Fruit fly (Drosophila melanogaster) whole organism, prepupa: ENCODE data around the gene CG42342.
A peak's percentile ranks its signal among the peaks of the same experiment; 100 is the strongest.

Experiments used
- Blimp-1 ChIP-seq: fragments of 200-800 bp; sonication (Bioruptor generic); optimal IDR thresholded peaks from 3 replicates; lab custom pipeline; 2017; ENCODE audit warnings: missing biosample characterization, missing genetic modification characterization, mild to moderate bottlenecking, moderate library complexity, missing genetic modification reagents
- CG10669 ChIP-seq: fragments of 200-800 bp; sonication (Bioruptor generic); optimal IDR thresholded peaks from 3 replicates; lab custom pipeline; 2018; ENCODE audit warnings: missing biosample characterization, mild to moderate bottlenecking, missing genetic modification characterization, moderate library complexity
- CG11294 ChIP-seq: fragments of 200-800 bp; sonication (Bioruptor generic); IDR thresholded peaks from 2 replicates; pipeline ENCODE4 v1.3.6; 2022; ENCODE audit warnings: missing biosample characterization, missing genetic modification characterization
- CG11762 ChIP-seq: fragments of 200-800 bp; sonication (Bioruptor generic); optimal IDR thresholded peaks from 3 replicates; lab custom pipeline; 2016; ENCODE audit warnings: missing biosample characterization, missing genetic modification characterization; ENCODE audit not compliant: insufficient read depth
- CG11902 ChIP-seq: fragments of 200-800 bp; sonication (Bioruptor generic); optimal IDR thresholded peaks from 3 replicates; lab custom pipeline; 2016; ENCODE audit warnings: missing biosample characterization, missing genetic modification characterization
- CG15336 ChIP-seq: fragments of 200-800 bp; sonication (Bioruptor generic); IDR thresholded peaks from 2 replicates; pipeline ENCODE4 v1.3.6; 2022; ENCODE audit warnings: missing biosample characterization, missing genetic modification characterization
- CG16779 ChIP-seq: fragments of 200-800 bp; sonication (Bioruptor generic); optimal IDR thresholded peaks from 3 replicates; lab custom pipeline; 2017; ENCODE audit warnings: missing biosample characterization, mild to moderate bottlenecking, missing genetic modification characterization
- CG3032 ChIP-seq: fragments of 200-800 bp; optimal IDR thresholded peaks from 2 replicates; lab custom pipeline; 2019; ENCODE audit warnings: missing biosample characterization, mild to moderate bottlenecking, missing genetic modification characterization, moderate library complexity
- CG31627 ChIP-seq: fragments of 200-800 bp; sonication (Bioruptor generic); optimal IDR thresholded peaks from 3 replicates; lab custom pipeline; 2016; ENCODE audit warnings: missing biosample characterization, missing genetic modification characterization
- CG32006 ChIP-seq: fragments of 200-800 bp; sonication (Bioruptor generic); optimal IDR thresholded peaks from 3 replicates; lab custom pipeline; 2017; ENCODE audit warnings: missing biosample characterization, mild to moderate bottlenecking, missing genetic modification characterization
- CG34406 ChIP-seq: fragments of 200-800 bp; sonication (Bioruptor generic); optimal IDR thresholded peaks from 3 replicates; lab custom pipeline; 2016; ENCODE audit warnings: missing biosample characterization, missing genetic modification characterization
- CG4318 ChIP-seq: fragments of 200-800 bp; sonication (Bioruptor generic); optimal IDR thresholded peaks from 3 replicates; lab custom pipeline; 2017; ENCODE audit warnings: missing biosample characterization, mild to moderate bottlenecking, missing genetic modification characterization
- CG6276 ChIP-seq: fragments of 200-800 bp; sonication (Bioruptor generic); optimal IDR thresholded peaks from 2 replicates; lab custom pipeline; 2017; ENCODE audit warnings: missing biosample characterization, mild to moderate bottlenecking, missing genetic modification characterization
- CG6808 ChIP-seq: fragments of 200-800 bp; sonication (Bioruptor generic); optimal IDR thresholded peaks from 3 replicates; lab custom pipeline; 2017; ENCODE audit warnings: missing biosample characterization, missing genetic modification characterization, mild to moderate bottlenecking, moderate library complexity, missing genetic modification reagents
- CG6854 ChIP-seq: fragments of 200-800 bp; sonication (Bioruptor generic); optimal IDR thresholded peaks from 2 replicates; lab custom pipeline; 2017; ENCODE audit warnings: missing biosample characterization, mild to moderate bottlenecking, missing genetic modification characterization
- CG7368 ChIP-seq: fragments of 200-800 bp; sonication (Bioruptor generic); optimal IDR thresholded peaks from 3 replicates; lab custom pipeline; 2016; ENCODE audit warnings: missing biosample characterization, missing genetic modification characterization
- CG8319 ChIP-seq: fragments of 200-800 bp; sonication (Bioruptor generic); optimal IDR thresholded peaks from 3 replicates; lab custom pipeline; 2016; ENCODE audit warnings: missing biosample characterization, missing genetic modification characterization
- CG8632 ChIP-seq: fragments of 200-800 bp; sonication (Bioruptor generic); optimal IDR thresholded peaks from 3 replicates; lab custom pipeline; 2016; ENCODE audit warnings: missing biosample characterization, missing genetic modification characterization
- CG9139 ChIP-seq: fragments of 200-800 bp; sonication (Bioruptor generic); optimal IDR thresholded peaks from 3 replicates; lab custom pipeline; 2017; ENCODE audit warnings: missing biosample characterization, mild to moderate bottlenecking, missing genetic modification characterization
- Eip75B ChIP-seq: fragments of 200-800 bp; sonication (Bioruptor generic); optimal IDR thresholded peaks from 3 replicates; lab custom pipeline; 2016; ENCODE audit warnings: missing biosample characterization, missing genetic modification characterization
- Eip78C ChIP-seq: fragments of 200-800 bp; sonication (Bioruptor generic); peaks from one replicate; lab custom pipeline; 2016; ENCODE audit warnings: missing biosample characterization, missing genetic modification characterization
- Eip93F ChIP-seq: fragments of 200-800 bp; sonication (Bioruptor generic); optimal IDR thresholded peaks from 2 replicates; lab custom pipeline; 2016; ENCODE audit warnings: missing biosample characterization, mild to moderate bottlenecking, missing genetic modification characterization
- Ets21C ChIP-seq: fragments of 200-800 bp; sonication (Bioruptor generic); optimal IDR thresholded peaks from 3 replicates; lab custom pipeline; 2016; ENCODE audit warnings: missing biosample characterization, missing genetic modification characterization
- Gug ChIP-seq: fragments of 200-800 bp; sonication (Bioruptor generic); IDR thresholded peaks from 2 replicates; pipeline ENCODE4 v1.3.6; 2022; ENCODE audit warnings: missing biosample characterization, missing genetic modification characterization
- Hr38 ChIP-seq: sonication (Bioruptor generic); optimal IDR thresholded peaks from 2 replicates; lab custom pipeline; 2016; ENCODE audit warnings: missing biosample characterization, missing genetic modification characterization
- Hr39 ChIP-seq: fragments of 200-800 bp; sonication (Bioruptor generic); optimal IDR thresholded peaks from 2 replicates; lab custom pipeline; 2016; ENCODE audit warnings: missing biosample characterization, missing genetic modification characterization
- Met ChIP-seq: fragments of 200-800 bp; sonication (Bioruptor generic); optimal IDR thresholded peaks from 3 replicates; lab custom pipeline; 2016; ENCODE audit warnings: missing biosample characterization, missing genetic modification characterization
- OdsH ChIP-seq: fragments of 200-800 bp; sonication (Bioruptor generic); optimal IDR thresholded peaks from 3 replicates; lab custom pipeline; 2016; ENCODE audit warnings: missing biosample characterization, missing genetic modification characterization
- Sox102F ChIP-seq: fragments of 200-800 bp; sonication (Bioruptor generic); optimal IDR thresholded peaks from 2 replicates; lab custom pipeline; 2016; ENCODE audit warnings: missing biosample characterization, mild to moderate bottlenecking, missing genetic modification characterization
- Sox14 ChIP-seq: fragments of 200-800 bp; sonication (Bioruptor generic); optimal IDR thresholded peaks from 3 replicates; lab custom pipeline; 2016; ENCODE audit warnings: missing biosample characterization, missing genetic modification characterization
- Sox15 ChIP-seq: fragments of 200-800 bp; sonication (Bioruptor generic); optimal IDR thresholded peaks from 3 replicates; lab custom pipeline; 2016; ENCODE audit warnings: missing biosample characterization, missing genetic modification characterization
- achi ChIP-seq: fragments of 200-800 bp; sonication (Bioruptor generic); optimal IDR thresholded peaks from 3 replicates; lab custom pipeline; 2016; ENCODE audit warnings: missing biosample characterization, missing genetic modification characterization
- acj6 ChIP-seq: fragments of 200-800 bp; sonication (Bioruptor generic); optimal IDR thresholded peaks from 3 replicates; lab custom pipeline; 2016; ENCODE audit warnings: missing biosample characterization, missing genetic modification characterization
- cyc ChIP-seq: fragments of 200-800 bp; sonication (Bioruptor generic); optimal IDR thresholded peaks from 3 replicates; lab custom pipeline; 2016; ENCODE audit warnings: missing biosample characterization, missing genetic modification characterization
- dac ChIP-seq: fragments of 200-800 bp; sonication (Bioruptor generic); optimal IDR thresholded peaks from 2 replicates; lab custom pipeline; 2017; ENCODE audit warnings: missing biosample characterization, mild to moderate bottlenecking, missing genetic modification characterization
- dsx ChIP-seq: fragments of 200-800 bp; optimal IDR thresholded peaks from 3 replicates; lab custom pipeline; 2019; ENCODE audit warnings: missing biosample characterization, mild to moderate bottlenecking, missing genetic modification characterization, moderate library complexity; ENCODE audit not compliant: poor library complexity, severe bottlenecking
- eg ChIP-seq: fragments of 200-800 bp; sonication (Bioruptor generic); IDR thresholded peaks from 3 replicates; pipeline ENCODE4 v1.3.6; 2022; ENCODE audit warnings: missing biosample characterization, missing genetic modification characterization
- fd59A ChIP-seq: fragments of 200-800 bp; sonication (Bioruptor generic); optimal IDR thresholded peaks from 2 replicates; lab custom pipeline; 2017; ENCODE audit warnings: missing biosample characterization, mild to moderate bottlenecking, missing genetic modification characterization, missing genetic modification reagents
- fd85E ChIP-seq: fragments of 200-800 bp; sonication (Bioruptor generic); optimal IDR thresholded peaks from 3 replicates; lab custom pipeline; 2016; ENCODE audit warnings: missing biosample characterization, missing genetic modification characterization
- fkh ChIP-seq: fragments of 200-800 bp; sonication (Bioruptor generic); optimal IDR thresholded peaks from 3 replicates; lab custom pipeline; 2017; ENCODE audit warnings: missing biosample characterization, mild to moderate bottlenecking, missing genetic modification characterization, moderate library complexity
- net ChIP-seq: fragments of 200-800 bp; sonication (Bioruptor generic); optimal IDR thresholded peaks from 3 replicates; lab custom pipeline; 2016; ENCODE audit warnings: missing biosample characterization, missing genetic modification characterization
- pdm3 ChIP-seq: fragments of 200-800 bp; sonication (Bioruptor generic); optimal IDR thresholded peaks from 3 replicates; lab custom pipeline; 2016; ENCODE audit warnings: missing biosample characterization, missing genetic modification characterization
- salr ChIP-seq, 2 experiments: fragments of 200-800 bp; sonication (Bioruptor generic); optimal IDR thresholded peaks; 3 replicates each; lab custom pipeline; 2016 to 2018; ENCODE audit warnings: missing biosample characterization in 2 of 2, missing genetic modification characterization in 2 of 2, mild to moderate bottlenecking in 1 of 2
- spab ChIP-seq: fragments of 200-800 bp; sonication (Bioruptor generic); optimal IDR thresholded peaks from 2 replicates; lab custom pipeline; 2017; ENCODE audit warnings: missing biosample characterization, mild to moderate bottlenecking, missing genetic modification characterization, missing genetic modification reagents
- ss ChIP-seq, 2 experiments: fragments of 200-800 bp; sonication (Bioruptor generic); optimal IDR thresholded peaks; 2 replicates in 1 of 2; 3 replicates in 1 of 2; lab custom pipeline; 2017 to 2018; ENCODE audit warnings: mild to moderate bottlenecking in 2 of 2, missing biosample characterization in 2 of 2, missing genetic modification characterization in 2 of 2, moderate library complexity in 1 of 2
- svp ChIP-seq: fragments of 200-800 bp; sonication (Bioruptor generic); peaks from one replicate; lab custom pipeline; 2016; ENCODE audit warnings: missing biosample characterization, missing genetic modification characterization
- topi ChIP-seq: fragments of 200-800 bp; sonication (Bioruptor generic); optimal IDR thresholded peaks from 3 replicates; lab custom pipeline; 2016; ENCODE audit warnings: missing biosample characterization, missing genetic modification characterization
- vri ChIP-seq: fragments of 200-800 bp; sonication (Bioruptor generic); optimal IDR thresholded peaks from 3 replicates; lab custom pipeline; 2016; ENCODE audit warnings: missing biosample characterization, mild to moderate bottlenecking, missing genetic modification characterization

CG42342 gene

dm6 chr3R:16524178-16524577 is 21.6 kb downstream of the CG42342 start (continued):
- peak; percentile 84 for TF ChIP-seq CG11762 (GFP tag; lab: Kevin White, UChicago)
- peak; percentile 56 for TF ChIP-seq Hr39 (GFP tag; lab: Kevin White, UChicago)
- TF ChIP-seq dsx (GFP tag; lab: Kevin White, UChicago): peak; percentile 83
- TF ChIP-seq Sox15: no peak
- TF ChIP-seq eg (GFP tag; lab: Robert Waterston, UW): peak; percentile 87
- peak; percentile 71 for TF ChIP-seq fd85E (GFP tag; lab: Kevin White, UChicago)
- TF ChIP-seq vri (GFP tag; lab: Kevin White, UChicago): no peak
- TF ChIP-seq Hr38 (GFP tag; lab: Kevin White, UChicago): no peak
- TF ChIP-seq CG10669 (GFP tag; lab: Kevin White, UChicago): peak; percentile 81
- no peak for TF ChIP-seq Eip93F (GFP tag; lab: Kevin White, UChicago)
- peak; percentile 48 for TF ChIP-seq Ets21C (GFP tag; lab: Kevin White, UChicago)
- peak; percentile 78 for TF ChIP-seq topi (GFP tag; lab: Kevin White, UChicago)
- peak; percentile 28 for TF ChIP-seq CG7368 (GFP tag; lab: Kevin White, UChicago)
- TF ChIP-seq CG8632 (GFP tag; lab: Kevin White, UChicago): peak; percentile 59
- no peak for TF ChIP-seq fkh
- TF ChIP-seq dac: peak; percentile 14
- TF ChIP-seq CG4318: peak; percentile 48
- peak; percentile 81 for TF ChIP-seq Eip75B (GFP tag; lab: Kevin White, UChicago)

DNA sequence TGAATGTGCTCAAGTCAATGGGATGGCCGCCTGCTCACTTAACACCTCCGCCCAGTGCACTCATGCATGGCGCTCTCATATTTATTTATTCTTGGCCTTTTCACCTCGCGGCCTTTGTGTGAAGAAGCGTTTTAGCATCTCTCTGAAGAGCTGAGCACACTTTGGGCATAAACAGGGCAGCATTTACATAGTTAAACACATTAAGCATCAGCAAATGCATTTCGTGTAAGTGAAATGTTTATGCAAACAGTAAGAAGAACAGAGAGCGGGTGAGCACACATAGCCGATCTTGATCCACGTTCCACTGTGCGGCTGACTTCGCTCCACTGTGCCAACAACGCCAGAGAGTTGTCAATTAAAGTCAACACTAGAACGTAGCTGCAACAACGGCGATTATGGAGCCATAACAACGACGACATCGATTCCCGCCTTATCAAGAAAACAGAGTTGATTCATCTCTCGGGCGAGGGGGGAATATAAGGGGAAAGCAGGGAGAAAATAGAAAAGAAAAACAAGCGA is 22.1 kb downstream of the CG42342 start:
- TF ChIP-seq CG3032 (tag; lab: Kevin White, UChicago): peak; percentile 45
- no peak for TF ChIP-seq CG34406 (GFP tag; lab: Kevin White, UChicago)
- TF ChIP-seq fkh: peak; percentile 86
- TF ChIP-seq svp (GFP tag; lab: Kevin White, UChicago): peak; percentile 54
- no peak for TF ChIP-seq cyc (GFP tag; lab: Kevin White, UChicago)
- TF ChIP-seq CG32006 (GFP tag; lab: Kevin White, UChicago): peak; percentile 73
- peak; percentile 57 for TF ChIP-seq fd59A (GFP tag; lab: Kevin White, UChicago)
- TF ChIP-seq CG11902 (GFP tag; lab: Kevin White, UChicago): peak; percentile 32
- TF ChIP-seq CG6808 (GFP tag; lab: Kevin White, UChicago): peak; percentile 35
- TF ChIP-seq fd85E (GFP tag; lab: Kevin White, UChicago): peak; percentile 54
- no peak for TF ChIP-seq Eip93F (GFP tag; lab: Kevin White, UChicago)
- no peak for TF ChIP-seq CG8319
- TF ChIP-seq ss (GFP tag; optimal IDR thresholded peaks at IDR 0.05; lab: Kevin White, UChicago): peak in 1 of 2 experiments; percentile 14
- peak; percentile 39 for TF ChIP-seq OdsH
- peak; percentile 33 for TF ChIP-seq dac
- peak; percentile 21 for TF ChIP-seq achi (GFP tag; lab: Kevin White, UChicago)
- TF ChIP-seq CG6276 (GFP tag; lab: Kevin White, UChicago): no peak
- peak; percentile 35 for TF ChIP-seq spab
- TF ChIP-seq CG11294 (GFP tag; lab: Robert Waterston, UW): peak; percentile 34; the same call in 1 of the 2 replicates
- peak; percentile 53 for TF ChIP-seq pdm3 (GFP tag; lab: Kevin White, UChicago)
- TF ChIP-seq Gug (GFP tag; lab: Robert Waterston, UW): peak; percentile 37; the same call in 1 of the 2 replicates
- TF ChIP-seq net (GFP tag; lab: Kevin White, UChicago): no peak
- no peak for TF ChIP-seq CG31627
- peak; percentile 35 for TF ChIP-seq acj6 (GFP tag; lab: Kevin White, UChicago)
- peak; percentile 53 for TF ChIP-seq CG10669 (GFP tag; lab: Kevin White, UChicago)
- TF ChIP-seq CG6854 (GFP tag; lab: Kevin White, UChicago): no peak
- TF ChIP-seq Sox14 (GFP tag; lab: Kevin White, UChicago): peak; percentile 54
- peak; percentile 82 for TF ChIP-seq Eip78C (GFP tag; lab: Kevin White, UChicago)
- no peak for TF ChIP-seq dsx (GFP tag; lab: Kevin White, UChicago)
- TF ChIP-seq topi (GFP tag; lab: Kevin White, UChicago): no peak
- no peak for TF ChIP-seq Eip75B (GFP tag; lab: Kevin White, UChicago)
- TF ChIP-seq CG15336 (GFP tag; lab: Robert Waterston, UW): peak; percentile 20; the same call in 1 of the 2 replicates
- no peak for TF ChIP-seq Hr38 (GFP tag; lab: Kevin White, UChicago)
- peak; percentile 29 for TF ChIP-seq CG9139
- no peak for TF ChIP-seq CG16779 (tag; lab: Kevin White, UChicago)
- peak; percentile 37 to 43 for TF ChIP-seq salr (GFP tag; optimal IDR thresholded peaks at IDR 0.05; lab: Kevin White, UChicago)
- TF ChIP-seq Ets21C (GFP tag; lab: Kevin White, UChicago): no peak
- TF ChIP-seq Sox102F: no peak
- no peak for TF ChIP-seq Met (GFP tag; lab: Kevin White, UChicago)
- TF ChIP-seq Blimp-1 (GFP tag; lab: Kevin White, UChicago): no peak
